Fruit fly (Drosophila melanogaster) whole organism, embryonic: ENCODE measurements around the gene CG6912.

Experiments used
- Awh ChIP-seq: fragments of 200-800 bp; sonication (Bioruptor generic); IDR thresholded peaks from 2 replicates; pipeline ENCODE4, ENCODE4 v1.3.6; 2022; ENCODE audit warnings: missing biosample characterization, missing genetic modification characterization
- CG1024 ChIP-seq: fragments of 200-800 bp; sonication (Bioruptor generic); IDR thresholded peaks from 2 replicates; pipeline ENCODE4 v1.3.6; 2022; ENCODE audit warnings: missing biosample characterization, missing genetic modification characterization
- CG11247 ChIP-seq: fragments of 200-800 bp; sonication (Bioruptor generic); IDR thresholded peaks from 2 replicates; pipeline ENCODE4 v1.3.6; 2022; ENCODE audit warnings: missing biosample characterization, missing genetic modification characterization
- CG12236 ChIP-seq: fragments of 200-800 bp; sonication (Bioruptor generic); optimal IDR thresholded peaks from 2 replicates; lab custom pipeline; 2016; ENCODE audit warnings: missing biosample characterization, missing genetic modification characterization
- CG14860 ChIP-seq: fragments of 200-800 bp; sonication (Bioruptor generic); IDR thresholded peaks from 3 replicates; pipeline ENCODE4 v1.3.6; 2022; ENCODE audit warnings: missing biosample characterization, missing genetic modification characterization; ENCODE audit not compliant: partially characterized antibody
- CG1603 ChIP-seq: fragments of 200-800 bp; sonication (Bioruptor generic); optimal IDR thresholded peaks from 2 replicates; lab custom pipeline; 2019; ENCODE audit warnings: missing biosample characterization, mild to moderate bottlenecking, missing genetic modification characterization, moderate library complexity
- CG16779 ChIP-seq: fragments of 200-800 bp; sonication (Bioruptor generic); IDR thresholded peaks from 2 replicates; pipeline ENCODE4 v1.3.6; 2022; ENCODE audit warnings: missing biosample characterization, missing genetic modification characterization
- CG18599 ChIP-seq: fragments of 200-800 bp; sonication (Bioruptor generic); optimal IDR thresholded peaks from 3 replicates; lab custom pipeline; 2017; ENCODE audit warnings: missing biosample characterization, missing genetic modification characterization, mild to moderate bottlenecking, moderate library complexity, missing genetic modification reagents
- CG5180 ChIP-seq: fragments of 200-800 bp; sonication (Bioruptor generic); optimal IDR thresholded peaks from 3 replicates; lab custom pipeline; 2017; ENCODE audit warnings: missing biosample characterization, missing genetic modification characterization, mild to moderate bottlenecking, moderate library complexity, missing genetic modification reagents
- CG6689 ChIP-seq: fragments of 200-800 bp; sonication (Bioruptor generic); IDR thresholded peaks from 2 replicates; pipeline ENCODE4 v1.3.6; 2022; ENCODE audit warnings: missing biosample characterization, missing genetic modification characterization
- CG7271 ChIP-seq: fragments of 200-800 bp; sonication (Bioruptor generic); optimal IDR thresholded peaks from 2 replicates; lab custom pipeline; 2018; ENCODE audit warnings: missing biosample characterization, mild to moderate bottlenecking, missing genetic modification characterization, moderate library complexity
- CG7839 ChIP-seq: fragments of 200-800 bp; sonication (Bioruptor generic); optimal IDR thresholded peaks from 3 replicates; lab custom pipeline; 2018; ENCODE audit warnings: missing biosample characterization, mild to moderate bottlenecking, missing genetic modification characterization, moderate library complexity
- CG8359 ChIP-seq: fragments of 200-800 bp; sonication (Bioruptor generic); optimal IDR thresholded peaks from 2 replicates; lab custom pipeline; 2017; ENCODE audit warnings: missing biosample characterization, mild to moderate bottlenecking, missing genetic modification characterization, borderline replicate concordance
- CTCF ChIP-seq: fragments of 200-800 bp; sonication (Bioruptor generic); optimal IDR thresholded peaks from 2 replicates; lab custom pipeline; 2017; ENCODE audit warnings: missing biosample characterization, mild to moderate bottlenecking, missing genetic modification characterization, moderate library complexity
- Doc2 ChIP-seq: fragments of 200-800 bp; sonication (Bioruptor generic); IDR thresholded peaks from 2 replicates; pipeline ENCODE4 v1.3.6; 2022; ENCODE audit warnings: missing biosample characterization, missing genetic modification characterization
- Fer2 ChIP-seq: fragments of 200-800 bp; sonication (Bioruptor generic); optimal IDR thresholded peaks from 2 replicates; lab custom pipeline; 2018; ENCODE audit warnings: missing biosample characterization, mild to moderate bottlenecking, missing genetic modification characterization, moderate library complexity
- MBD-R2 ChIP-seq: fragments of 200-800 bp; sonication (Bioruptor generic); IDR thresholded peaks from 2 replicates; pipeline ENCODE4 v1.3.6; 2022; ENCODE audit warnings: missing biosample characterization, missing genetic modification characterization
- MESR4 ChIP-seq: fragments of 200-800 bp; sonication (Bioruptor generic); optimal IDR thresholded peaks from 2 replicates; lab custom pipeline; 2018; ENCODE audit warnings: missing biosample characterization, mild to moderate bottlenecking, missing genetic modification characterization, moderate library complexity
- MTF-1 ChIP-seq: fragments of 200-800 bp; sonication (Bioruptor generic); optimal IDR thresholded peaks from 2 replicates; lab custom pipeline; 2018; ENCODE audit warnings: missing biosample characterization, mild to moderate bottlenecking, missing genetic modification characterization, borderline replicate concordance
- Meics ChIP-seq: fragments of 200-800 bp; sonication (Bioruptor generic); optimal IDR thresholded peaks from 2 replicates; lab custom pipeline; 2017; ENCODE audit warnings: missing biosample characterization, mild to moderate bottlenecking, missing genetic modification characterization
- Myb ChIP-seq: fragments of 200-800 bp; sonication (Bioruptor generic); optimal IDR thresholded peaks from 2 replicates; lab custom pipeline; 2016; ENCODE audit warnings: missing biosample characterization, missing genetic modification characterization
- Taf1 ChIP-seq: fragments of 200-800 bp; sonication (Bioruptor generic); IDR thresholded peaks from 2 replicates; pipeline ENCODE4 v1.3.6; 2022; ENCODE audit warnings: missing biosample characterization, missing genetic modification characterization
- Xrp1 ChIP-seq: fragments of 200-800 bp; sonication (Bioruptor generic); IDR thresholded peaks from 2 replicates; pipeline ENCODE4 v1.3.6; 2022; ENCODE audit warnings: missing biosample characterization, missing genetic modification characterization
- YL-1 ChIP-seq: fragments of 200-800 bp; sonication (Bioruptor generic); optimal IDR thresholded peaks from 3 replicates; lab custom pipeline; 2017; ENCODE audit warnings: missing biosample characterization, mild to moderate bottlenecking, missing genetic modification characterization
- chif ChIP-seq, 2 experiments: fragments of 200-800 bp; sonication (Bioruptor generic); optimal IDR thresholded peaks; 3 replicates each; lab custom pipeline; 2016; ENCODE audit warnings: missing biosample characterization in 2 of 2, missing genetic modification characterization in 2 of 2
- crp ChIP-seq, 2 experiments: fragments of 200-800 bp; sonication (Bioruptor generic); optimal IDR thresholded peaks; 2 replicates in 1 of 2; 3 replicates in 1 of 2; lab custom pipeline; 2017; ENCODE audit warnings: missing biosample characterization in 2 of 2, missing genetic modification characterization in 2 of 2, mild to moderate bottlenecking in 1 of 2, moderate library complexity in 1 of 2
- da ChIP-seq: fragments of 200-800 bp; sonication (Bioruptor generic); optimal IDR thresholded peaks from 2 replicates; lab custom pipeline; 2016; ENCODE audit warnings: missing biosample characterization, missing genetic modification characterization
- dm ChIP-seq: fragments of 200-800 bp; sonication (Bioruptor generic); optimal IDR thresholded peaks from 3 replicates; lab custom pipeline; 2016; ENCODE audit warnings: missing biosample characterization, missing genetic modification characterization
- exex ChIP-seq: fragments of 200-800 bp; sonication (Bioruptor generic); optimal IDR thresholded peaks from 4 replicates; lab custom pipeline; 2018; ENCODE audit warnings: missing biosample characterization, mild to moderate bottlenecking, missing genetic modification characterization, moderate library complexity
- gsb-n ChIP-seq: fragments of 200-800 bp; sonication (Bioruptor generic); optimal IDR thresholded peaks from 3 replicates; lab custom pipeline; 2018; ENCODE audit warnings: missing biosample characterization, mild to moderate bottlenecking, missing genetic modification characterization
- lab ChIP-seq: fragments of 200-800 bp; sonication (Bioruptor generic); optimal IDR thresholded peaks from 3 replicates; lab custom pipeline; 2017; ENCODE audit warnings: missing biosample characterization, missing genetic modification characterization, mild to moderate bottlenecking, moderate library complexity, missing genetic modification reagents
- lbe ChIP-seq: fragments of 200-800 bp; sonication (Bioruptor generic); optimal IDR thresholded peaks from 2 replicates; lab custom pipeline; 2016; ENCODE audit warnings: missing biosample characterization, mild to moderate bottlenecking, missing genetic modification characterization
- odd ChIP-seq: fragments of 200-800 bp; sonication (Bioruptor generic); optimal IDR thresholded peaks from 2 replicates; lab custom pipeline; 2017; ENCODE audit warnings: missing biosample characterization, mild to moderate bottlenecking, missing genetic modification characterization
- scrt ChIP-seq: fragments of 200-800 bp; sonication (Bioruptor generic); optimal IDR thresholded peaks from 2 replicates; lab custom pipeline; 2018; ENCODE audit warnings: missing biosample characterization, mild to moderate bottlenecking, missing genetic modification characterization, moderate library complexity
- sens ChIP-seq: fragments of 200-800 bp; sonication (Bioruptor generic); peaks from one replicate; lab custom pipeline; 2016; ENCODE audit warnings: missing biosample characterization, missing genetic modification characterization
- stc ChIP-seq: fragments of 200-800 bp; sonication (Bioruptor generic); IDR thresholded peaks from 2 replicates; pipeline ENCODE4 v1.3.6; 2022; ENCODE audit warnings: missing biosample characterization, missing genetic modification characterization
- tio ChIP-seq: fragments of 200-800 bp; sonication (Bioruptor generic); optimal IDR thresholded peaks from 2 replicates; lab custom pipeline; 2017; ENCODE audit warnings: missing biosample characterization, missing genetic modification characterization, inconsistent platforms

Gene CG6912

dm6 chr3R:15149772-15150512 lies 13.1 kb upstream of the CG6912 start, which contains the start of gene Gyc88E (continued):
- peak; percentile 47 for TF ChIP-seq lab
- TF ChIP-seq CG12236 (GFP tag; lab: Kevin White, UChicago) = no peak
- TF ChIP-seq Meics (GFP tag; lab: Kevin White, UChicago) = peak; percentile 41
- peak; percentile 53; the same call in 1 of the 2 replicates for TF ChIP-seq Taf1 (GFP tag; lab: Robert Waterston, UW)
- TF ChIP-seq scrt = peak; percentile 52
- TF ChIP-seq CG5180 = peak; percentile 93
- TF ChIP-seq CG16779 (GFP tag; lab: Robert Waterston, UW) = no peak
- peak; percentile 68 for TF ChIP-seq stc (GFP tag; lab: Robert Waterston, UW)
- TF ChIP-seq MTF-1 (GFP tag; lab: Kevin White, UChicago) = no peak
- no peak for TF ChIP-seq YL-1 (GFP tag; lab: Kevin White, UChicago)
- TF ChIP-seq chif (GFP tag; optimal IDR thresholded peaks at IDR 0.05; lab: Kevin White, UChicago) = no peak
- TF ChIP-seq CG14860 (GFP tag; lab: Robert Waterston, UW) = no peak
- TF ChIP-seq MESR4 (GFP tag; lab: Kevin White, UChicago) = no peak
- peak; percentile 59 for TF ChIP-seq CG7839 (tag; lab: Kevin White, UChicago)
- no peak for TF ChIP-seq crp (GFP tag; optimal IDR thresholded peaks at IDR 0.05; lab: Kevin White, UChicago)
- TF ChIP-seq Awh = 0 out of 2 replicates have a peak, but pooled peaks have one; percentile 47
- no peak for TF ChIP-seq gsb-n (tag; lab: Kevin White, UChicago)
- peak; percentile 65; the same call in 1 of the 2 replicates for TF ChIP-seq Xrp1 (GFP tag; lab: Robert Waterston, UW)
- TF ChIP-seq CG6689 (GFP tag; lab: Robert Waterston, UW) = peak; percentile 65
- no peak for TF ChIP-seq CG7271 (tag; lab: Kevin White, UChicago)
- no peak for TF ChIP-seq da
- TF ChIP-seq, all 482 proteins: peak for 73

DNA sequence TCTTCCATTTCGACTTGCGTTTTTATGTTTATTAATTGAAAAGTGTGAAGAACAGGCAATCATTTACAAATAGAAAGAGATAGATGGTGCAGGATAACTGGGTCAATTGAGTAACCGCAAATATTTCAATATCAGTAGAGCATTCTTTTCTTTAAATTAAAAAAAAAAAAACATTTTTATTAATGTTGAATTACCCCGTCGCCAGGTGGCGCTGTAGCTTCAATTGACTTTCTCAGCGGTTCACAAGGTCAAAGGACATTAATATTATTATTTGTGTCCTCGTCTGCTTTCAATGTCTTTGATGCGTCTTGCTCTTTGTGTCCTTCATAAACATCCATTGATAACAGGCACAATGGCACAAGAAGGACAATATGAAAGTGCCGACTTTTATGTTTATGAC lies 11.8 kb upstream of the CG6912 start:
- no peak for TF ChIP-seq lbe
- no peak for TF ChIP-seq MBD-R2 (GFP tag; lab: Robert Waterston, UW)
- no peak for TF ChIP-seq Myb (GFP tag; lab: Kevin White, UChicago)
- TF ChIP-seq CG11247 (GFP tag; lab: Robert Waterston, UW) = no peak
- no peak for TF ChIP-seq exex (tag; lab: Kevin White, UChicago)
- TF ChIP-seq odd = no peak
- TF ChIP-seq CG1603 (tag; lab: Kevin White, UChicago) = no peak
- TF ChIP-seq dm (GFP tag; lab: Kevin White, UChicago) = no peak
- TF ChIP-seq CTCF (GFP tag; lab: Kevin White, UChicago) = peak; percentile 72
- 0 out of 2 replicates have a peak, but pooled peaks have one; percentile 5 for TF ChIP-seq CG1024
- TF ChIP-seq CG18599 (GFP tag; lab: Kevin White, UChicago) = no peak
- TF ChIP-seq Fer2 (tag; lab: Kevin White, UChicago) = no peak
- no peak for TF ChIP-seq Doc2
- no peak for TF ChIP-seq tio (GFP tag; lab: Kevin White, UChicago)
- peak; percentile 57 for TF ChIP-seq sens (GFP tag; lab: Kevin White, UChicago)
- no peak for TF ChIP-seq CG8359
- TF ChIP-seq, all 482 proteins: peak for 3
